Fruit fly (Drosophila melanogaster) whole organism, wandering third instar larva: Measurements from ENCODE around the gene CG18765.

Source experiments
- Abd-B ChIP-seq: fragments of >200 bp; optimal IDR thresholded peaks from 2 replicates; lab custom pipeline; 2017; ENCODE audit warnings: missing biosample characterization, missing genetic modification characterization
- CG32264 ChIP-seq: fragments of 200-800 bp; sonication (Bioruptor generic); optimal IDR thresholded peaks from 2 replicates; lab custom pipeline; 2016; ENCODE audit warnings: missing biosample characterization, missing genetic modification characterization
- CG9705 ChIP-seq: fragments of 200-800 bp; sonication (Bioruptor generic); optimal IDR thresholded peaks from 2 replicates; lab custom pipeline; 2018; ENCODE audit warnings: missing biosample characterization, mild to moderate bottlenecking, missing genetic modification characterization
- Dfd ChIP-seq: fragments of >200 bp; optimal IDR thresholded peaks from 2 replicates; lab custom pipeline; 2017; ENCODE audit warnings: missing biosample characterization, missing genetic modification characterization
- Dif ChIP-seq: fragments of 200-275, 200-300 bp; sonication (Bioruptor generic); optimal IDR thresholded peaks from 2 replicates; lab custom pipeline; 2018; ENCODE audit warnings: missing biosample characterization, missing genetic modification characterization; ENCODE audit not compliant: partially characterized antibody
- GATAd ChIP-seq: sonication (Bioruptor generic); optimal IDR thresholded peaks from 2 replicates; lab custom pipeline; 2016; ENCODE audit warnings: missing biosample characterization, missing genetic modification characterization
- HLH106 ChIP-seq: fragments of 200-800 bp; optimal IDR thresholded peaks from 3 replicates; lab custom pipeline; 2019; ENCODE audit warnings: missing biosample characterization, mild to moderate bottlenecking, missing genetic modification characterization, moderate library complexity
- Hnf4 ChIP-seq: fragments of 200-800 bp; sonication (Bioruptor generic); optimal IDR thresholded peaks from 2 replicates; lab custom pipeline; 2016; ENCODE audit warnings: missing biosample characterization, mild to moderate bottlenecking, missing genetic modification characterization
- Hr83 ChIP-seq: fragments of 200-300 bp; sonication (Bioruptor generic); optimal IDR thresholded peaks from 2 replicates; lab custom pipeline; 2016; ENCODE audit warnings: missing biosample characterization, mild to moderate bottlenecking, missing genetic modification characterization, moderate library complexity; ENCODE audit not compliant: poor library complexity, severe bottlenecking
- Jra ChIP-seq: sonication (Bioruptor generic); optimal IDR thresholded peaks from 2 replicates; lab custom pipeline; 2016; ENCODE audit warnings: missing biosample characterization, missing genetic modification characterization
- Myc ChIP-seq: fragments of >200 bp; optimal IDR thresholded peaks from 2 replicates; lab custom pipeline; 2017
- N ChIP-seq: fragments of >200 bp; optimal IDR thresholded peaks from 2 replicates; lab custom pipeline; 2018; ENCODE audit warnings: missing biosample characterization, missing external identifiers, missing genetic modification characterization
- OdsH ChIP-seq: fragments of 200-800 bp; sonication (Bioruptor generic); optimal IDR thresholded peaks from 2 replicates; lab custom pipeline; 2016; ENCODE audit warnings: missing biosample characterization, mild to moderate bottlenecking, missing genetic modification characterization
- Rel ChIP-seq, 2 experiments: fragments of 200-800 bp; sonication (Bioruptor generic) in 1 of 2; optimal IDR thresholded peaks; 2 replicates in 1 of 2; 3 replicates in 1 of 2; lab custom pipeline; 2016 to 2019; ENCODE audit warnings: mild to moderate bottlenecking in 2 of 2, missing biosample characterization in 2 of 2, missing genetic modification characterization in 2 of 2, moderate library complexity in 1 of 2
- Sp1 ChIP-seq: fragments of 200-800 bp; sonication (Bioruptor generic); optimal IDR thresholded peaks from 3 replicates; lab custom pipeline; 2019; ENCODE audit warnings: missing biosample characterization, mild to moderate bottlenecking, missing genetic modification characterization, moderate library complexity
- br ChIP-seq: fragments of 200-800 bp; sonication (Bioruptor generic); optimal IDR thresholded peaks from 2 replicates; lab custom pipeline; 2016; ENCODE audit warnings: missing biosample characterization, missing genetic modification characterization
- brk ChIP-seq: fragments of 200-800 bp; sonication (Bioruptor generic); optimal IDR thresholded peaks from 2 replicates; lab custom pipeline; 2016; ENCODE audit warnings: missing biosample characterization, mild to moderate bottlenecking, missing genetic modification characterization
- dl ChIP-seq, 2 experiments: fragments of 175-275, 200-275 bp in 1 of 2; fragments of 200-275 bp in 1 of 2; sonication (Bioruptor generic); optimal IDR thresholded peaks; lab custom pipeline; 2018; ENCODE audit warnings: mild to moderate bottlenecking in 2 of 2, missing biosample characterization in 2 of 2, missing genetic modification characterization in 2 of 2, moderate library complexity in 2 of 2; ENCODE audit not compliant: partially characterized antibody in 2 of 2, insufficient read depth in 1 of 2
- dmrt93B ChIP-seq: fragments of 200-800 bp; sonication (Bioruptor generic); optimal IDR thresholded peaks from 2 replicates; lab custom pipeline; 2018; ENCODE audit warnings: missing biosample characterization, mild to moderate bottlenecking, missing genetic modification characterization
- dsf ChIP-seq: sonication (Bioruptor generic); optimal IDR thresholded peaks from 2 replicates; lab custom pipeline; 2016; ENCODE audit warnings: missing biosample characterization, missing genetic modification characterization, borderline replicate concordance
- ey ChIP-seq: fragments of 200-800 bp; sonication (Bioruptor generic); optimal IDR thresholded peaks from 2 replicates; lab custom pipeline; 2016; ENCODE audit warnings: missing biosample characterization, missing genetic modification characterization
- foxo ChIP-seq, 2 experiments: fragments of 200-800 bp; sonication (Bioruptor generic); optimal IDR thresholded peaks; 2 replicates in 1 of 2; 3 replicates in 1 of 2; lab custom pipeline; 2016 to 2017; ENCODE audit warnings: missing biosample characterization in 2 of 2, missing genetic modification characterization in 2 of 2
- fru ChIP-seq: fragments of 200-800 bp; sonication (Bioruptor generic); optimal IDR thresholded peaks from 3 replicates; lab custom pipeline; 2016; ENCODE audit warnings: missing biosample characterization, mild to moderate bottlenecking, missing genetic modification characterization
- h ChIP-seq: fragments of 200-800 bp; sonication (Bioruptor generic); optimal IDR thresholded peaks from 3 replicates; lab custom pipeline; 2016; ENCODE audit warnings: missing biosample characterization, mild to moderate bottlenecking, missing genetic modification characterization
- lola ChIP-seq: fragments of >200 bp; optimal IDR thresholded peaks from 2 replicates; lab custom pipeline; 2017; ENCODE audit warnings: missing biosample characterization, missing genetic modification characterization
- pan ChIP-seq: fragments of >200 bp; optimal IDR thresholded peaks from 2 replicates; lab custom pipeline; 2017
- psq ChIP-seq: fragments of 200-800 bp; sonication (Bioruptor generic); optimal IDR thresholded peaks from 3 replicates; lab custom pipeline; 2017; ENCODE audit warnings: missing biosample characterization, mild to moderate bottlenecking, missing genetic modification characterization, moderate library complexity
- rgr ChIP-seq: fragments of 200-800 bp; sonication (Bioruptor generic); optimal IDR thresholded peaks from 3 replicates; lab custom pipeline; 2016; ENCODE audit warnings: missing biosample characterization, mild to moderate bottlenecking, missing genetic modification characterization
- sage ChIP-seq: fragments of 200-800 bp; sonication (Bioruptor generic); optimal IDR thresholded peaks from 2 replicates; lab custom pipeline; 2016; ENCODE audit warnings: missing biosample characterization, mild to moderate bottlenecking, missing genetic modification characterization
- sv ChIP-seq: fragments of 200-800 bp; sonication (Bioruptor generic); optimal IDR thresholded peaks from 3 replicates; lab custom pipeline; 2016; ENCODE audit warnings: missing biosample characterization, missing genetic modification characterization
- tai ChIP-seq: sonication (Bioruptor generic); optimal IDR thresholded peaks from 2 replicates; lab custom pipeline; 2016; ENCODE audit warnings: missing biosample characterization, missing genetic modification characterization
- usp ChIP-seq: fragments of >200 bp; optimal IDR thresholded peaks from 2 replicates; lab custom pipeline; 2017; ENCODE audit warnings: missing biosample characterization, missing genetic modification characterization
- woc ChIP-seq: sonication (Bioruptor generic); optimal IDR thresholded peaks from 2 replicates; lab custom pipeline; 2016; ENCODE audit warnings: missing biosample characterization, mild to moderate bottlenecking, missing genetic modification characterization

CG18765 gene

DNA sequence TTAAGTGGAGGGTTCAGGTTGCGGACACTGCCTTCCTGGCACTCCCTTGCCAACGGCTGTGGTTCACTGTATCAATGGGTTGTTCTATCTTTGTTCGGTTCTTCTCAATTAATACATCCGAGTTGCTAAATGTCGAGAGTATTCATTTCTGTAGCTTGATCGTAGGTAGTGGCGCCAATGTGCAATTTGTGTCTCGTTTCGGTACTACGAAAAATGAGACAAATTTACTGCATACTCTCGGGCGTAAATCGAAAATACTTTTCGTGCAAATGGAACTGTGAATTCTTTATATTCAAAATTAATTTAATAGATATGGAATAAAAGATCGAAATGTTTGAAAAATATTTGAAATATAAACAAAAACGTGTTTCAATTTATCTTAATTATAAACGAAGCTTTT, 26.1 kb downstream of the CG18765 start:
- TF ChIP-seq Myc (lab: Kevin White, UChicago) (peak; percentile 89), sv (GFP tag; lab: Kevin White, UChicago) (no peak), foxo (GFP tag; optimal IDR thresholded peaks at IDR 0.05; lab: Kevin White, UChicago) (peak in 1 of 2 experiments; percentile 14), psq (GFP tag; lab: Kevin White, UChicago) (no peak), rgr (GFP tag; lab: Kevin White, UChicago) (peak; percentile 10)

DNA sequence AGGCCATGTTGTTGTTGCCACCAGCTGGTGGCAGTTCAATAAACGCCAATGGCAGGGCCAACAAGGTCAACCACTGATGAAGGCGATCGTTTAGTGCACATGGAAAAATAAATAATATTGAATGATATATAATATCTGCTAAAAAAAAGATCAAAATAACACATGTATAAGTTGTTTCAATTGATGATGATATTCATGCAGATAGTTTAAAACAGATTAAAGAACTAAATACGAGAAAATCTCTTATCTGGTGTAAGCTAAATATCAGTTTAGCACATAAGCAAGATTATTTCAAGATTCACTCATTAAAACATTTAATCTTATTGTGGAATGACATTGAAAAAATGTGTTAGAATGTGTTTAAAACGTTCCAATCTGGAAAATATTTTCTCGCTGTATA, 28.2 kb downstream of the CG18765 start:
- peak; percentile 19 for TF ChIP-seq OdsH
- TF ChIP-seq Dif (GFP tag; lab: Kevin White, UChicago): no peak
- TF ChIP-seq foxo (GFP tag; optimal IDR thresholded peaks at IDR 0.05; lab: Kevin White, UChicago): peak in 1 of 2 experiments; percentile 5

DNA sequence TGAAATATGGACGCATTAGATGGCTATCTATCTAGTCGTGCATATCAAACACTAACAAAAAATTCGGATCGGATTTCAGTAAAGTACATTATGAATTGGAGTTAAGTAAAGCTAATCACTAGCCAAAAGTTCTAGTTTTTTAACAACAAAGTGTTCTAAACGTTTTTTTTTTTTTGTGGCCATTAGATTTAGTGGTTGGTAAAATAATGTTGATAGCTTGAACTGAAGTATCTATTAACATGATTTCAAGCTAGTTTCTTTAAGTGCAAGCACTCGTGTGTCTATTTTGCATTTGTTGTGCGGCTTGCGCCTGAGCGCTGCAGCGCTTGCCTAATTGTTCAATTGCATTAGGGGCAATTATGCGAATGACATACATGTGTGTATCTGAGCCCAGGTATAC, 29.0 kb downstream of the CG18765 start:
- TF ChIP-seq psq (GFP tag; lab: Kevin White, UChicago) (no peak), lola (GFP tag; lab: Kevin White, UChicago) (no peak), Sp1 (GFP tag; lab: Kevin White, UChicago) (no peak), Dif (GFP tag; lab: Kevin White, UChicago) (no peak), N (GFP tag; lab: Kevin White, UChicago) (no peak)

DNA sequence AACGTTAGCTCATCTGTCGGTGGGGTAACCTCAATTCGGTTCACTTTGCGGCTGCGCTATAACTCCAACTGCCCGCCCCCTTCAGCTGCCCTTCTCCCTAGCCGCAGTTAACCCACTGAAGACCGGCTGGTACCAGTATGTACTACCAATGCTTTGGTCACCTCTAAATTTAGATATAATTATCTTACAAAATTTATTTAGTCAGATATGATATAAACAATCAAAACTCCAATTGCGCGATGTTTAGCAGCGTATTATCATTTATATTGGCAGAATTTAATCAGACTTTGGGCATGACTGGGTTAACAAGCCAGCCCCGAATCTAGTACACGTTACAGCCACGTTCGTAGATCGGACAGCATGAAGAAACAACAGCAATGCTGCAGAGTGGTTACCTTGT, 29.9 kb downstream of the CG18765 start:
- TF ChIP-seq N (GFP tag; lab: Kevin White, UChicago) (no peak), fru (GFP tag; lab: Kevin White, UChicago) (peak; percentile 0)

DNA sequence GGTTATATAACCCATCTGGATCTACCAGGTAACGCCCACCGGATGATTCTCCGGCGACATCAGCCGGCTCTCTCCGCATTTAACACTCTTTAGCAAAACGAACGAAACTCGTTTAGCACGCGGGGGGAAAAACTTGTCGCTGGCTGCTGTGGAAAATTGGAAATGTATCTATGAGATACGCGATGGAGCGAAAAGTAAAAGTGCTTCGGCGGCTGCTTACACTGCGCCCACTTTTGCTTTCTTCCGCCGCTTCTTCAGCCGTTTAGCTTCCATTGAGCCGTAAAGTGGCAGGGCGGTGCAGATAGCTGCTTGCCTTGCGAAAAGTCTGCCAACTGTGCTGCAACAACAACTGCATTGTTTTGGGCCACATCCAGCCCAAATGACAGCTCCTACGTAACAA, 30.4 kb downstream of the CG18765 start:
- TF ChIP-seq dsf (GFP tag; lab: Kevin White, UChicago) (no peak), CG9705 (GFP tag; lab: Kevin White, UChicago) (no peak), usp (GFP tag; lab: Kevin White, UChicago) (no peak), Hnf4 (GFP tag; lab: Kevin White, UChicago) (no peak), CG32264 (GFP tag; lab: Kevin White, UChicago) (no peak), Myc (lab: Kevin White, UChicago) (no peak), Jra (no peak), psq (GFP tag; lab: Kevin White, UChicago) (no peak), h (GFP tag; lab: Kevin White, UChicago) (no peak), GATAd (GFP tag; lab: Kevin White, UChicago) (no peak), rgr (GFP tag; lab: Kevin White, UChicago) (no peak), pan (lab: Kevin White, UChicago) (no peak), lola (GFP tag; lab: Kevin White, UChicago) (no peak), OdsH (no peak), Abd-B (GFP tag; lab: Kevin White, UChicago) (no peak)

DNA sequence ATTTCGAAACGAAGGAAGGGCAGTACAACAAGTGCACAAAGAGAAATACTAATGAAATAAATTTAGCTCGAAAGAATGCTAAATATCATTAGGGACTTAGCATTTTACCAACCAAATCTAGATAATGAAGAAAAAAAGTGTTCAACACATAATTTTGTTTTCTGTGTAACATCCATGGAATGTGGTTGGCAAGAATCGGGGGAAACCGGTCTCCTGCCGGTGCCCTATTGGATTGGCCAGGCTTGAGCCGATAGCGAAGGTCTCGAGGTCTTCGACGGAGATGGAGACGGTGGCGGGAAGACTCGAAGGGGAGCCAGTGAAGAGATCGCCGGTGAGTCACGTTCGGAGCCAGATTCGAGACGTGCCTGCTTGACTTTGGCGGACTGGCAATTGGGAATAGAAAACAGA, 33.8 kb downstream of the CG18765 start:
- TF ChIP-seq CG9705 (GFP tag; lab: Kevin White, UChicago) (peak; percentile 56), GATAd (GFP tag; lab: Kevin White, UChicago) (no peak), Sp1 (GFP tag; lab: Kevin White, UChicago) (peak; percentile 84), dsf (GFP tag; lab: Kevin White, UChicago) (no peak), dl (GFP tag; optimal IDR thresholded peaks at IDR 0.05; lab: Kevin White, UChicago; ENCODE audit: insufficient read depth in 1 of 2, partially characterized antibody in 2 of 2) (no peak), pan (lab: Kevin White, UChicago) (no peak), foxo (GFP tag; optimal IDR thresholded peaks at IDR 0.05; lab: Kevin White, UChicago) (peak; percentile 42 to 90), Hr83 (GFP tag; lab: Kevin White, UChicago) (peak; percentile 19), dmrt93B (peak; percentile 47), brk (GFP tag; lab: Kevin White, UChicago) (peak; percentile 82), Hnf4 (GFP tag; lab: Kevin White, UChicago) (peak; percentile 92), sv (GFP tag; lab: Kevin White, UChicago) (no peak), N (GFP tag; lab: Kevin White, UChicago) (no peak), Jra (peak; percentile 70), OdsH (peak; percentile 87), HLH106 (peak; percentile 83), br (GFP tag; lab: Kevin White, UChicago) (peak; percentile 90), Rel (GFP tag; optimal IDR thresholded peaks at IDR 0.05; lab: Kevin White, UChicago) (peak; percentile 79), Rel (tag; optimal IDR thresholded peaks at IDR 0.05; lab: Kevin White, UChicago) (peak; percentile 69), rgr (GFP tag; lab: Kevin White, UChicago) (peak; percentile 88), tai (GFP tag; lab: Kevin White, UChicago) (peak; percentile 72), psq (GFP tag; lab: Kevin White, UChicago) (peak; percentile 80), h (GFP tag; lab: Kevin White, UChicago) (peak; percentile 91), Dfd (GFP tag; lab: Kevin White, UChicago) (no peak), CG32264 (GFP tag; lab: Kevin White, UChicago) (peak; percentile 70), sage (GFP tag; lab: Kevin White, UChicago) (peak; percentile 78), woc (GFP tag; lab: Kevin White, UChicago) (peak; percentile 93), fru (GFP tag; lab: Kevin White, UChicago) (peak; percentile 92), ey (GFP tag; lab: Kevin White, UChicago) (peak; percentile 92)
